Worm (Caenorhabditis elegans) whole organism, L1 larva: ENCODE measurements around the gene T07A5.1.

Experiments used
- C04F5.9 ChIP-seq: sonication (generic microtip); optimal IDR thresholded peaks from 2 replicates; lab custom pipeline; 2016; ENCODE audit warnings: missing genetic modification characterization, missing compliant biosample characterization
- C34B4.2 ChIP-seq: sonication (generic microtip); optimal IDR thresholded peaks from 2 replicates; lab custom pipeline; 2017; ENCODE audit warnings: mild to moderate bottlenecking, missing genetic modification characterization, missing compliant biosample characterization
- F16B12.6 ChIP-seq: fragments of 150-350 bp; optimal IDR thresholded peaks from 2 replicates; lab custom pipeline; 2014; ENCODE audit warnings: missing biosample characterization, missing genetic modification characterization
- alr-1 ChIP-seq: fragments of 200-800 bp; sonication (Bioruptor generic); optimal IDR thresholded peaks from 2 replicates; lab custom pipeline; 2018; ENCODE audit warnings: borderline replicate concordance, mild to moderate bottlenecking, missing genetic modification characterization, missing compliant biosample characterization
- ama-1 ChIP-seq: fragments of 150-350 bp; optimal IDR thresholded peaks from 2 replicates; lab custom pipeline; 2014
- blmp-1 ChIP-seq: fragments of 150-350 bp; optimal IDR thresholded peaks from 2 replicates; lab custom pipeline; 2014; ENCODE audit warnings: missing biosample characterization, missing genetic modification characterization
- ceh-63 ChIP-seq: fragments of 200-800 bp; sonication (Bioruptor generic); optimal IDR thresholded peaks from 2 replicates; lab custom pipeline; 2018; ENCODE audit warnings: mild to moderate bottlenecking, missing genetic modification characterization, missing compliant biosample characterization
- ceh-88 ChIP-seq: fragments of 200-800 bp; sonication (Bioruptor generic); IDR thresholded peaks from 2 replicates; pipeline ENCODE4 v1.3.6; 2022; ENCODE audit warnings: missing genetic modification characterization, missing compliant biosample characterization
- ces-1 ChIP-seq: fragments of 150-350 bp; optimal IDR thresholded peaks from 2 replicates; lab custom pipeline; 2014; ENCODE audit warnings: missing biosample characterization, missing genetic modification reagents, missing genetic modification characterization
- dpl-1 ChIP-seq, 3 experiments: fragments of 150-350 bp in 2 of 3; sonication (generic microtip) in 1 of 3; optimal IDR thresholded peaks; 2 replicates each; lab custom pipeline; 2014 to 2017; ENCODE audit warnings: missing biosample characterization in 3 of 3, missing genetic modification characterization in 3 of 3, missing genetic modification reagents in 3 of 3
- efl-1 ChIP-seq, 4 experiments: fragments of 150-350 bp; optimal IDR thresholded peaks in 3 of 4; peaks in 1 of 4; 1 replicate in 1 of 4; 2 replicates in 3 of 4; lab custom pipeline; 2014; ENCODE audit warnings: missing biosample characterization in 2 of 4, missing genetic modification characterization in 2 of 4, missing genetic modification reagents in 2 of 4
- efl-3 ChIP-seq: fragments of 200-800 bp; sonication (Bioruptor generic); optimal IDR thresholded peaks from 2 replicates; lab custom pipeline; 2018; ENCODE audit warnings: mild to moderate bottlenecking, missing genetic modification characterization, missing compliant biosample characterization
- egl-13 ChIP-seq: sonication (generic microtip); optimal IDR thresholded peaks from 2 replicates; lab custom pipeline; 2016; ENCODE audit warnings: missing genotype, missing genetic modification reagents, missing genetic modification characterization, missing compliant biosample characterization
- elt-2 ChIP-seq: sonication (generic microtip); optimal IDR thresholded peaks from 2 replicates; lab custom pipeline; 2016; ENCODE audit warnings: missing genetic modification characterization, mild to moderate bottlenecking, inconsistent platforms, missing compliant biosample characterization, missing genetic modification reagents
- elt-3 ChIP-seq, 6 experiments: fragments of 150-350 bp in 1 of 6; sonication (generic microtip); optimal IDR thresholded peaks; 2 replicates each; lab custom pipeline; 2017 to 2018; ENCODE audit warnings: missing biosample characterization in 6 of 6, missing genetic modification characterization in 6 of 6, inconsistent platforms in 1 of 6
- fkh-10 ChIP-seq: sonication (generic microtip); optimal IDR thresholded peaks from 2 replicates; lab custom pipeline; 2017; ENCODE audit warnings: missing biosample characterization, missing genetic modification reagents, missing genetic modification characterization
- lin-35 ChIP-seq, 2 experiments: fragments of 150-350 bp; optimal IDR thresholded peaks; 2 replicates each; lab custom pipeline; 2014; ENCODE audit warnings: missing biosample characterization in 2 of 2, missing genetic modification characterization in 2 of 2, missing genetic modification reagents in 2 of 2
- lin-39 ChIP-seq: fragments of 150-350 bp; optimal IDR thresholded peaks from 2 replicates; lab custom pipeline; 2014; ENCODE audit warnings: missing biosample characterization, missing genetic modification reagents, missing genetic modification characterization
- lsy-2 ChIP-seq, 2 experiments: fragments of 150-350 bp; optimal IDR thresholded peaks; 2 replicates each; lab custom pipeline; 2014; ENCODE audit warnings: missing biosample characterization in 2 of 2, missing genetic modification characterization in 2 of 2
- mef-2 ChIP-seq: fragments of 150-350 bp; optimal IDR thresholded peaks from 2 replicates; lab custom pipeline; 2014; ENCODE audit warnings: missing biosample characterization, missing genetic modification characterization
- nhr-12 ChIP-seq: sonication (generic microtip); optimal IDR thresholded peaks from 2 replicates; lab custom pipeline; 2017; ENCODE audit warnings: missing biosample characterization, missing genetic modification characterization
- nhr-28 ChIP-seq: fragments of 150-350 bp; optimal IDR thresholded peaks from 2 replicates; lab custom pipeline; 2014; ENCODE audit warnings: missing biosample characterization, missing genetic modification characterization
- nhr-84 ChIP-seq: sonication (generic microtip); optimal IDR thresholded peaks from 2 replicates; lab custom pipeline; 2017; ENCODE audit warnings: missing biosample characterization, missing genetic modification characterization
- nhr-85 ChIP-seq: sonication (generic microtip); peaks from one replicate; lab custom pipeline; 2016; ENCODE audit warnings: missing genetic modification characterization, inconsistent platforms, missing compliant biosample characterization
- nhr-90 ChIP-seq: sonication (generic microtip); optimal IDR thresholded peaks from 2 replicates; lab custom pipeline; 2016; ENCODE audit warnings: mild to moderate bottlenecking, missing genetic modification characterization, missing compliant biosample characterization; ENCODE audit not compliant: poor library complexity
- pag-3 ChIP-seq: sonication (generic microtip); optimal IDR thresholded peaks from 2 replicates; lab custom pipeline; 2017; ENCODE audit warnings: missing genetic modification characterization, mild to moderate bottlenecking, missing compliant biosample characterization, antibody characterized with exemption, borderline replicate concordance; ENCODE audit not compliant: insufficient read depth
- pqm-1 ChIP-seq: sonication (generic microtip); optimal IDR thresholded peaks from 3 replicates; lab custom pipeline; 2017; ENCODE audit warnings: missing biosample characterization, missing genetic modification characterization
- rnt-1 ChIP-seq: sonication (generic microtip); optimal IDR thresholded peaks from 2 replicates; lab custom pipeline; 2016; ENCODE audit warnings: mild to moderate bottlenecking, missing genetic modification characterization, moderate library complexity, missing compliant biosample characterization
- skn-1 ChIP-seq: fragments of 150-350 bp; optimal IDR thresholded peaks from 2 replicates; lab custom pipeline; 2014; ENCODE audit warnings: missing biosample characterization, missing genetic modification characterization
- snu-23 ChIP-seq: sonication (generic microtip); optimal IDR thresholded peaks from 2 replicates; lab custom pipeline; 2016; ENCODE audit warnings: missing genetic modification characterization, missing compliant biosample characterization
- swsn-7 ChIP-seq: sonication (generic microtip); optimal IDR thresholded peaks from 2 replicates; lab custom pipeline; 2016; ENCODE audit warnings: missing genetic modification characterization, missing compliant biosample characterization
- tlp-1 ChIP-seq: fragments of 150-350 bp; optimal IDR thresholded peaks from 2 replicates; lab custom pipeline; 2014; ENCODE audit warnings: missing biosample characterization, missing genetic modification characterization
- unc-130 ChIP-seq: fragments of 150-350 bp; optimal IDR thresholded peaks from 2 replicates; lab custom pipeline; 2017; ENCODE audit warnings: missing biosample characterization, missing genetic modification characterization, inconsistent platforms
- unc-30 ChIP-seq: sonication (generic microtip); optimal IDR thresholded peaks from 2 replicates; lab custom pipeline; 2017; ENCODE audit warnings: missing biosample characterization, missing genetic modification characterization

T07A5.1 gene

DNA sequence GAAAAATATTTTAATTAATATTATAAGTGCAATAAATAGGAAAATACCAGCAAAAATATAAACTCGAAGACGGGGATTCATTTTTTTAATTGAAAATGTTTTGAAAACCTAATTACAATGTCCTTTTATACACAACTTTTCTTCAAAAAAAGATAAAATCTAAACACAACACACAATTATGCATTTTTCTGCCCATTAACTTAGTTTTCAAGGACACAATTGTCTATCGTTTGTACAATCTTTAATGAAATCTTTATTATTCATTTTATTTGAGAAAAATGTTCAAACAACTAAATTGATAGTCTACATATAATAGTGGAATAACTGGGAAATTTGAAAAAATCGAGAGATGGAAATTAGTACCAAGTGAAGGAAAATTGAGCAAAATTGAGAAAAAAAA is at the start of gene T07A5.1:
T07A5.1 (minus strand) TSS at position 149 of the 400 bp plus-strand sequence.
- peak; percentile 60 for TF ChIP-seq nhr-85 (tag; lab: Kevin White, UChicago)
- peak; percentile 15 for TF ChIP-seq lin-39 (tag; lab: Kevin White, UChicago)
- no peak for TF ChIP-seq skn-1 (tag; lab: Kevin White, UChicago)
- TF ChIP-seq pag-3, result no peak
- TF ChIP-seq tlp-1 (tag; lab: Kevin White, UChicago), result no peak
- no peak for TF ChIP-seq lsy-2 (tag; optimal IDR thresholded peaks at IDR 0.05; lab: Kevin White, UChicago)

DNA sequence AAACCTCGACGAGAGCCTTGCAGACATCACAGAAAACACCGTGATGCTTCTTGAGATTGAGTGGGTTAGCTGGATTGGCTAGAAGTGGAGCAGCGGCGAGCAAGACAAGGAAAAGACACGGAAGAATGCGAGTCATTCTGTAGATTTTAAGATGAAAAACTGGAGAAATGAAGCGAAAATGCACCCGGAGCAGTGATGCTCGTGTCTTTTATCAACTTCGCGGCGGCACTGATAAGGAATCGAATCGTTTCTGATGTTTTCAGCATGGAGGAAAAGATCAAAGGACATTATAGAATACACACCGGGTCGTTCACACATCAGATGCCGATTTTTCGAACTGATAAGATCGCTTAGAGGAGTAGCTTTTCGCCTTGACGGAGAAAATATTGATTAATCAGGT is 49.4 kb upstream of the T07A5.1 start, which contains the start of gene spp-1:
spp-1 (minus strand) TSS at position 287 of the 400 bp plus-strand sequence.
- TF ChIP-seq lsy-2 (tag; optimal IDR thresholded peaks at IDR 0.05; lab: Kevin White, UChicago), result peak in 1 of 2 experiments; percentile 3
- TF ChIP-seq efl-1 (optimal IDR thresholded peaks at IDR 0.05; lab: Kevin White, UChicago), result no peak
- peak in 1 of 2 experiments; percentile 35 for TF ChIP-seq efl-1 (GFP tag; optimal IDR thresholded peaks at IDR 0.05 in 1 of 2; lab: Kevin White, UChicago)
- no peak for TF ChIP-seq nhr-12 (tag; lab: Kevin White, UChicago)
- TF ChIP-seq tlp-1 (tag; lab: Kevin White, UChicago), result no peak
- peak in 1 of 2 experiments; percentile 26 for TF ChIP-seq lin-35 (GFP tag; optimal IDR thresholded peaks at IDR 0.05; lab: Kevin White, UChicago)
- no peak for TF ChIP-seq nhr-90 (tag; lab: Kevin White, UChicago)
- peak; percentile 37 for TF ChIP-seq ama-1 (lab: Kevin White, UChicago)
- TF ChIP-seq pqm-1, result peak; percentile 44
- peak; percentile 83 for TF ChIP-seq elt-2 (tag; lab: Kevin White, UChicago)
- TF ChIP-seq, all 84 proteins: peak for 6

DNA sequence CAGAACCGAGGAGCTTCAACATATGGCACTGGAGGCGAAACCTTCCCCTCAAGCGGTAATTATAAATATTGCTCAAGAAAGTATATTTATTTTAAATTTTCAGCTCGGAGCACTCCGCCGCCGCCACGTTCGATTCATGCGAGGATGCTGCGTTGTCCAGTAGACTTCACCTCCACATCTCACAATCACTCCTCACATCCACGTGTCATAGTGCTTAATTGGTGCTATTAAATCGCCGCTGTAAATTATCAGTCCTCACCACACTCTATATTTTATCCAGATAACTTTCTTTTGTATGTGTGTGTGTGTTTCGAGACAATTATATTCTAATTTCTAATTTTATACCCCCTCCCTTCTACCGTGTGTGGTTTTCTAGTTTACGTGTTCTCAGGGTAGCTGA is 48.6 kb upstream of the T07A5.1 start:
- no peak for TF ChIP-seq ces-1
- no peak for TF ChIP-seq rnt-1 (tag; lab: Kevin White, UChicago)
- TF ChIP-seq, all 84 proteins: peak for 0

DNA sequence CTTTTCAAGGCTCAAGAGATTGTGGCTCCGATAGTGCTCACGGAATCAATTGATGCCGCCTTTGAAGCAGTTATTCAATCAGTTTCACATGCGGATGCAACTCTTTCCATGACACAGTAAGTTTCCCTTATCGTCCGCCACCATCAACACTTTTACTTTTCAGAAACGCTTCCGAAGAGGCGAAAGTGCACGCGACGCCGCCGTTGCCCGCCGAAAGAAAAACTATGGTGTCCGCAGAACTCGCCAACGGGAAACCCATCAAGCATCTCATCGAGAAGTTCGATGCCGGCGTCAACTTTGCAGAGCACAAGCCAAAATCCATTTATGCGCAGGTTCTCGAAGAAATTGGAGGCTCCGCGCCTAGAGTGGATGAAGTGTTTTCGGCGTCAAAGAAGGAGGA is 47.4 kb upstream of the T07A5.1 start:
- TF ChIP-seq nhr-90 (tag; lab: Kevin White, UChicago) (no peak), blmp-1 (tag; lab: Kevin White, UChicago) (peak; percentile 79), efl-1 (optimal IDR thresholded peaks at IDR 0.05; lab: Kevin White, UChicago) (no peak), efl-1 (GFP tag; optimal IDR thresholded peaks at IDR 0.05 in 1 of 2; lab: Kevin White, UChicago) (peak in 1 of 2 experiments; percentile 22), elt-3 (tag; optimal IDR thresholded peaks at IDR 0.05; lab: Kevin White, UChicago) (no peak)
- TF ChIP-seq, all 84 proteins: peak for 2

DNA sequence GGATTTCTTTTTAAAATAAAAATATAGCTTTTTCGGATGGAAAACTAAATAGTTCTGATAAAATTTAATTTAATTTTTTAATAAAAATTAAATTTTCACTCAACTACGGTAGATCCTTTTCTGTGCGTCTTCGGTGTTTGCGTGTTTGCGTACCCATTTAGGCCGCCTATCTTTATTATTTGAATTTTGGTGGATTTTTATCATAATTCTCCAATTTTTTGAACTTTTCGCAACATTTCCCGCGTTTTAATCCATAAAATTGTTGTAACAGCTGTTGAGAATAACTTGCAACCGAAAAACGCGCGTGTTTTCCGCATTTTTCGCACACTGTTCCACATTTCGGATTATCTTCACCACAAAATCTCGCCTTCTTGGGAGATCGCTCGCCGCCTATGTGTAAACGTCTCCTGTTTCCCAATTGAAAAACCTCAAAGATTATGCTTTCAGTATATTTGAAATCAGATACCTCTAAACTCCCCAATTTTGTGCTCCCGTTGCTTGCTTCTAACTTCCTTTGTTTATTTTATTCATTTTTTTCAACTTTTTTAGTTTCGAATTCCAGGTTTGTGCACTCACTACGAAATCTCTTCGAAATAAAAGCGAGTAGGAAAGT is 45.7 kb upstream of the T07A5.1 start, which contains the start of gene T07C4.3:
T07C4.3 (plus strand) TSS at position 563 of the 613 bp plus-strand sequence.
- TF ChIP-seq lin-35 (GFP tag; optimal IDR thresholded peaks at IDR 0.05; lab: Kevin White, UChicago), result no peak
- TF ChIP-seq, all 84 proteins: peak for 0

DNA sequence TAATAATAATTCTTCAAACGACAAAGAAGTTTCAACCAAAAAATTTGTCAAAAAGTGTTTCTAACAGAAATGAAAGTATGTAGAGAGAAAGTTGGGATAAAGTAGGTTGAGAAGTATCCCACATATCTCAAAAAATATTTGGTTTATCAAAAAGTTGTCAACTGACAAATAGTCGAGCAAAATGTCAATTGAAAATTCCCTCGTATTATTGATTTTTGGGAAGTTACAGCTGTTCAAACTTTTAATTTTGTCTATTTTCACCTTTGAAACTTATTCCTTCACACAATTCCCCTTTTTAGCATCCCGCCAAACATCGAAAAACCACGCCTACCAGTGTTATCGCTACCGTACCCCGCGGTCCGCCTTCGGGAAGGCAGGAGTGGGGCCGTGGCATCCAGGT is 41.1 kb upstream of the T07A5.1 start, which contains the start of gene tbx-8:
tbx-8 (plus strand) TSS at position 301 of the 400 bp plus-strand sequence.
- no peak for TF ChIP-seq nhr-90 (tag; lab: Kevin White, UChicago)
- TF ChIP-seq C34B4.2, result no peak
- TF ChIP-seq unc-130 (tag; lab: Kevin White, UChicago), result no peak
- no peak for TF ChIP-seq unc-30 (tag; lab: Kevin White, UChicago)
- no peak for TF ChIP-seq efl-3 (GFP tag; lab: Kevin White, UChicago)
- TF ChIP-seq swsn-7 (tag; lab: Kevin White, UChicago), result no peak
- no peak for TF ChIP-seq nhr-84 (tag; lab: Kevin White, UChicago)
- no peak for TF ChIP-seq C04F5.9
- no peak for TF ChIP-seq ceh-63 (GFP tag; lab: Kevin White, UChicago)
- TF ChIP-seq rnt-1 (tag; lab: Kevin White, UChicago), result no peak
- TF ChIP-seq F16B12.6 (tag; lab: Kevin White, UChicago), result no peak
- TF ChIP-seq ceh-88 (GFP tag; lab: Robert Waterston, UW), result no peak
- TF ChIP-seq mef-2 (tag; lab: Kevin White, UChicago), result no peak
- no peak for TF ChIP-seq egl-13
- no peak for TF ChIP-seq dpl-1 (GFP tag; optimal IDR thresholded peaks at IDR 0.05; lab: Kevin White, UChicago)
- no peak for TF ChIP-seq alr-1
- TF ChIP-seq snu-23 (GFP tag; lab: Kevin White, UChicago), result no peak
- no peak for TF ChIP-seq fkh-10 (GFP tag; lab: Kevin White, UChicago)
- TF ChIP-seq nhr-28, result no peak
